Fruit fly (Drosophila melanogaster): ENCODE data around the gene Ugt304A1.

Ugt304A1 gene

dm6 chr3R:11153799-11154273 is 21.4 kb downstream of the Ugt304A1 start, which contains the start of gene Ugt302K1 (continued):
- TF ChIP-seq Hr51 (GFP tag; optimal IDR thresholded peaks at IDR 0.05), result peak in 1 of 2 experiments; percentile 2
- TF ChIP-seq ssp (GFP tag; IDR thresholded peaks at IDR 0.05), result no peak
- TF ChIP-seq Trl (optimal IDR thresholded peaks at IDR 0.05), result peak in 1 of 2 experiments; percentile 56
- TF ChIP-seq Trl (GFP tag; optimal IDR thresholded peaks at IDR 0.05), result no peak
- TF ChIP-seq dpn (GFP tag; optimal IDR thresholded peaks at IDR 0.05), result no peak
- no peak for TF ChIP-seq CG14014 (GFP tag; IDR thresholded peaks at IDR 0.05)
- no peak for TF ChIP-seq usp (GFP tag; optimal IDR thresholded peaks at IDR 0.05)
- no peak for TF ChIP-seq Dll (GFP tag; IDR thresholded peaks at IDR 0.05; ENCODE audit: partially characterized antibody)
- TF ChIP-seq gsb-n (tag; optimal IDR thresholded peaks at IDR 0.05), result no peak
- no peak for TF ChIP-seq CHES-1-like (GFP tag; optimal IDR thresholded peaks at IDR 0.05)
- TF ChIP-seq gcm2 (GFP tag; optimal IDR thresholded peaks at IDR 0.05), result no peak
- peak; percentile 28 for TF ChIP-seq bcd (GFP tag; optimal IDR thresholded peaks at IDR 0.05)
- no peak for TF ChIP-seq B-H1 (GFP tag; IDR thresholded peaks at IDR 0.05)
- no peak for TF ChIP-seq MESR4 (GFP tag; optimal IDR thresholded peaks at IDR 0.05)
- TF ChIP-seq fru (optimal IDR thresholded peaks at IDR 0.05), result no peak
- TF ChIP-seq ERR (GFP tag; optimal IDR thresholded peaks at IDR 0.05), result no peak
- no peak for TF ChIP-seq CG31441 (GFP tag; IDR thresholded peaks at IDR 0.05)
- TF ChIP-seq CG8290 (GFP tag; optimal IDR thresholded peaks at IDR 0.05), result no peak
- TF ChIP-seq CG8290 (tag; optimal IDR thresholded peaks at IDR 0.05), result no peak
- TF ChIP-seq btn (GFP tag; optimal IDR thresholded peaks at IDR 0.05), result no peak
- TF ChIP-seq Fer3 (tag; optimal IDR thresholded peaks at IDR 0.05), result peak; percentile 33
- 0 out of 2 replicates have a peak, but pooled peaks have one; percentile 28 for TF ChIP-seq CG3847 (GFP tag; IDR thresholded peaks at IDR 0.05)
- no peak for TF ChIP-seq CG2199 (GFP tag; IDR thresholded peaks at IDR 0.05)
- no peak for TF ChIP-seq CG4282 (GFP tag; optimal IDR thresholded peaks at IDR 0.05)
- no peak for TF ChIP-seq CG14710 (tag; optimal IDR thresholded peaks at IDR 0.05)
- TF ChIP-seq CG42726 (GFP tag; IDR thresholded peaks at IDR 0.05; ENCODE audit: partially characterized antibody), result no peak
- no peak for TF ChIP-seq CG7987 (GFP tag; optimal IDR thresholded peaks at IDR 0.05)
- peak; percentile 6 for TF ChIP-seq CG15514 (GFP tag; optimal IDR thresholded peaks at IDR 0.05)
- TF ChIP-seq Hmr (GFP tag; optimal IDR thresholded peaks at IDR 0.05), result peak; percentile 13
- TF ChIP-seq HmgZ (tag; optimal IDR thresholded peaks at IDR 0.05), result no peak
- TF ChIP-seq Xrp1 (GFP tag; IDR thresholded peaks at IDR 0.05), result no peak
- TF ChIP-seq CG15696 (tag; optimal IDR thresholded peaks at IDR 0.05), result no peak
- TF ChIP-seq ems (GFP tag; optimal IDR thresholded peaks at IDR 0.05), result no peak
- TF ChIP-seq Adf1 (GFP tag; IDR thresholded peaks at IDR 0.05), result no peak
- TF ChIP-seq Sry-β (GFP tag; optimal IDR thresholded peaks at IDR 0.05), result no peak
- TF ChIP-seq cwo (GFP tag; optimal IDR thresholded peaks at IDR 0.05), result peak; percentile 37
- peak; percentile 66 for TF ChIP-seq CG18599 (GFP tag; optimal IDR thresholded peaks at IDR 0.05)
- no peak for TF ChIP-seq ap (GFP tag; IDR thresholded peaks at IDR 0.05)
- peak; percentile 70 for TF ChIP-seq lab (GFP tag; optimal IDR thresholded peaks at IDR 0.05)
- no peak for TF ChIP-seq ci (GFP tag; IDR thresholded peaks at IDR 0.05)
- TF ChIP-seq CG32772 (GFP tag; IDR thresholded peaks at IDR 0.05), result no peak
- TF ChIP-seq CG10274 (GFP tag; optimal IDR thresholded peaks at IDR 0.05), result peak; percentile 15
- TF ChIP-seq crp (GFP tag; optimal IDR thresholded peaks at IDR 0.05), result no peak
- no peak for TF ChIP-seq Atf6 (GFP tag; IDR thresholded peaks at IDR 0.05)
- TF ChIP-seq BtbVII (GFP tag; optimal IDR thresholded peaks at IDR 0.05), result no peak
- no peak for TF ChIP-seq CG17385 (GFP tag; optimal IDR thresholded peaks at IDR 0.05)
- TF ChIP-seq CG5180 (GFP tag; optimal IDR thresholded peaks at IDR 0.05), result no peak
- TF ChIP-seq CG10979 (tag; optimal IDR thresholded peaks at IDR 0.05), result no peak
- TF ChIP-seq Antp (GFP tag; optimal IDR thresholded peaks at IDR 0.05), result no peak
- no peak for TF ChIP-seq phol (tag; optimal IDR thresholded peaks at IDR 0.05)
- TF ChIP-seq corto (GFP tag; optimal IDR thresholded peaks at IDR 0.05), result peak; percentile 57
